Fruit fly (Drosophila melanogaster): ENCODE results near the gene Hus1-like.

DNA sequence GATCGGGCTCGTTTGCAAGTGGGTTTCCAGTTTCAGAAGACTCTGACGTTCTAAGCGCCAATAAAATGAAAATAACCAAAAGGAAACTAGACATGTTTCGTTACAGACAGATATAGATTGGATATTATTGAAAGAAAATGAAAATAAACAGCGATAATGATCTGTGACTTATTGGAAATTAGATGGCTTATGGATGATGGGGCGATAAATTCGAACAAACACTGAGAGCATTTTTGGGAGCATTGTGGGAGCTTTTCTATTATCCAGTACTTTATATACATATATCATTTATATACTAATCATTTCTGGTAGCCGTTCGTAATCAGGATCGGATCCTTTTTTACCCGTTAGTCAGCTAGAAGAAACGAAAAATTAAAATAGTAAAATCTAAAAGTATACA is 36.9 kb downstream of the Hus1-like start, which contains the start of gene CG44088:
- TF ChIP-seq CG5204 (GFP tag; optimal IDR thresholded peaks at IDR 0.05) (no peak), cnc (optimal IDR thresholded peaks at IDR 0.05) (no peak), Hr96 (GFP tag; optimal IDR thresholded peaks at IDR 0.05) (no peak), pad (GFP tag; optimal IDR thresholded peaks at IDR 0.05) (no peak), tj (GFP tag; optimal IDR thresholded peaks at IDR 0.05) (no peak), CG7045 (GFP tag; optimal IDR thresholded peaks at IDR 0.05) (no peak), Clk (GFP tag; optimal IDR thresholded peaks at IDR 0.05) (no peak), CG33017 (tag; optimal IDR thresholded peaks at IDR 0.05) (no peak), CG11617 (GFP tag; optimal IDR thresholded peaks at IDR 0.05) (no peak), CG1620 (GFP tag; optimal IDR thresholded peaks at IDR 0.05) (no peak)

All from whole organism, adult.